Fruit fly (Drosophila melanogaster) Kc167 (cell line): ENCODE data around the gene CG15283.

Experiments used
- h ChIP-seq: fragments of >200 bp; optimal IDR thresholded peaks from 3 replicates; lab custom pipeline; 2018; ENCODE audit warnings: missing external identifiers
- psq ChIP-seq: fragments of >200 bp; optimal IDR thresholded peaks from 2 replicates; lab custom pipeline; 2017; ENCODE audit warnings: missing external identifiers

DNA sequence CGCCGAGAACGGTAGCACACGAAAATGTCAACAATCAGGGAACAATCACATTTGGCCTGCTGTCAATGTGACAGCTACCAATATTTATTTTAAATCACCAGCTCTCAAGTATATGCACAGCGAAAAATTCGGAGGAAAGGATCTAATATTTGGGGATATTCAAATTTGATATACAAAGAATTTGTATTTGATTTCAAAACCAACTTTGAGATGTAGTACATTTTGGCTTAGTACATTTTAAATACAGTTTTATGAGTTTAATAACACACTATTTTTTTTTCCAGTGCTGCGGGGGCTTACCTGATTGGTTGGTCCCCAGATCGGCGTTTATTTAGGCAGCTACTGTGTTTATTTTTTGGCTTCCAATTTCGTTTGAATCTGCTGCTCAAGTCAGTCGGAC lies 10.3 kb upstream of the CG15283 start:
- TF ChIP-seq h (lab: Kevin White, UChicago) (no peak), psq (lab: Kevin White, UChicago) (no peak)
